Worm (Caenorhabditis elegans) whole organism, L4 larva: Measurements from ENCODE around the gene taf-13.

Source experiments
- ZK546.5 ChIP-seq, 2 experiments: sonication (generic microtip); optimal IDR thresholded peaks; 2 replicates each; lab custom pipeline; 2017; ENCODE audit warnings: missing biosample characterization in 2 of 2, missing genetic modification characterization in 2 of 2
- aha-1 ChIP-seq: fragments of 150-350 bp; peaks from one replicate; lab custom pipeline; 2014; ENCODE audit warnings: missing biosample characterization, missing genetic modification characterization
- ceh-82 ChIP-seq: sonication (generic microtip); optimal IDR thresholded peaks from 2 replicates; lab custom pipeline; 2017; ENCODE audit warnings: missing biosample characterization, missing genetic modification characterization
- ces-1 ChIP-seq: fragments of 150-350 bp; sonication (generic microtip); optimal IDR thresholded peaks from 4 replicates; lab custom pipeline; 2014; ENCODE audit warnings: missing biosample characterization, missing genetic modification reagents, missing genetic modification characterization
- dve-1 ChIP-seq: sonication (generic microtip); optimal IDR thresholded peaks from 2 replicates; lab custom pipeline; 2017; ENCODE audit warnings: antibody characterized with exemption, mild to moderate bottlenecking, missing genetic modification characterization, missing compliant biosample characterization; ENCODE audit not compliant: insufficient read depth
- hmg-1.1 ChIP-seq: fragments of 200-800 bp; sonication (Bioruptor generic); IDR thresholded peaks from 2 replicates; pipeline ENCODE4 v1.3.6; 2022; ENCODE audit warnings: missing genetic modification reagents, missing genetic modification characterization, missing compliant biosample characterization
- nhr-237 ChIP-seq: sonication (generic microtip); optimal IDR thresholded peaks from 2 replicates; lab custom pipeline; 2017; ENCODE audit warnings: missing biosample characterization, missing genetic modification characterization
- nhr-41 ChIP-seq: fragments of 200-800 bp; sonication (Bioruptor generic); IDR thresholded peaks from 2 replicates; pipeline ENCODE4 v1.3.6; 2022; ENCODE audit warnings: missing genetic modification reagents, missing genetic modification characterization, missing compliant biosample characterization
- nhr-76 ChIP-seq: fragments of 150-350 bp; optimal IDR thresholded peaks from 2 replicates; lab custom pipeline; 2014; ENCODE audit warnings: missing biosample characterization, missing genetic modification characterization
- saeg-2 ChIP-seq: fragments of 200-800 bp; sonication (Bioruptor generic); IDR thresholded peaks from 2 replicates; pipeline ENCODE4 v1.3.6; 2022; ENCODE audit warnings: missing genetic modification reagents, missing genetic modification characterization, missing compliant biosample characterization
- unc-130 ChIP-seq: sonication (generic microtip); optimal IDR thresholded peaks from 2 replicates; lab custom pipeline; 2016; ENCODE audit warnings: missing genetic modification reagents, missing genetic modification characterization, missing compliant biosample characterization

DNA sequence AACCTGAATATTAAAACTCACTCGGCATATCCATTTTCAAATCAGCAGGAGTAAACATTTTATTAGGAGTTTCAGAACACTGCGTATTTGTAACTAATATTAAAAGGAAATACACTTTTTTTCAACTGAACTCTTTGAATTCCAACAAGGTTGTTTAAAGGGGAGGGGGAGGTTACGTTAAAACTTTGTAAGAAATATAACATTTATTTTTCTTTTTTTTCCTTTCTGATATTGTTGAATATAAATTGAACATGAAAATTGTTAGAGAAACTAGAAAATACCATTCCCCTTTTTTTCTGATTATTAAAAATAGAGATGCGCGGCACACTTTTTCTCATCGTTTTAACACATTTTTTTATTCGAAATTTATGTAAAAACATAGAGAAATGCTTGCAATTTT lies 7.4 kb downstream of the taf-13 start, which contains the start of gene C14A4.8:
- TF ChIP-seq ZK546.5 (tag; optimal IDR thresholded peaks at IDR 0.05; lab: Kevin White, UChicago) (no peak), nhr-41 (no peak), hmg-1.1 (GFP tag; lab: Robert Waterston, UW) (no peak), saeg-2 (GFP tag; lab: Robert Waterston, UW) (no peak), nhr-76 (tag; lab: Kevin White, UChicago) (no peak), ceh-82 (tag; lab: Kevin White, UChicago) (no peak), nhr-237 (tag; lab: Kevin White, UChicago) (no peak), unc-130 (GFP tag; lab: Kevin White, UChicago) (no peak), aha-1 (tag; lab: Kevin White, UChicago) (no peak), dve-1 (tag; lab: Kevin White, UChicago) (no peak), ces-1 (GFP tag; lab: Kevin White, UChicago) (no peak)
